Fruit fly (Drosophila melanogaster): ENCODE measurements around the gene mtgo.

mtgo gene

dm6 chr2L:16520475-16521344 lies 24.1 kb upstream of the mtgo start:
- TF ChIP-seq pad (GFP tag; optimal IDR thresholded peaks at IDR 0.05) (peak; percentile 33), Clk (GFP tag; optimal IDR thresholded peaks at IDR 0.05) (no peak), tj (GFP tag; optimal IDR thresholded peaks at IDR 0.05) (peak; percentile 80), CG7101 (tag; optimal IDR thresholded peaks at IDR 0.05) (no peak)

dm6 chr2L:16521345-16522285 lies 23.2 kb upstream of the mtgo start:
- TF ChIP-seq CG7101 (tag; optimal IDR thresholded peaks at IDR 0.05) (peak; percentile 73), CG1620 (GFP tag; optimal IDR thresholded peaks at IDR 0.05) (peak; percentile 33), CG12768 (GFP tag; optimal IDR thresholded peaks at IDR 0.05) (peak; percentile 83), toe (GFP tag; optimal IDR thresholded peaks at IDR 0.05) (no peak), ovo (GFP tag; optimal IDR thresholded peaks at IDR 0.05) (peak; percentile 78), Mnt (GFP tag; optimal IDR thresholded peaks at IDR 0.05) (peak; percentile 64), CG11617 (GFP tag; optimal IDR thresholded peaks at IDR 0.05) (peak; percentile 57), cic (GFP tag; optimal IDR thresholded peaks at IDR 0.05) (peak; percentile 98), Hr96 (GFP tag; optimal IDR thresholded peaks at IDR 0.05) (no peak), Clk (GFP tag; optimal IDR thresholded peaks at IDR 0.05) (peak; percentile 41), CG5204 (GFP tag; optimal IDR thresholded peaks at IDR 0.05) (peak; percentile 2), CG7045 (GFP tag; optimal IDR thresholded peaks at IDR 0.05) (no peak), CG33017 (tag; optimal IDR thresholded peaks at IDR 0.05) (peak; percentile 51), pad (GFP tag; optimal IDR thresholded peaks at IDR 0.05) (peak; percentile 48), bab1 (GFP tag; optimal IDR thresholded peaks at IDR 0.05) (no peak), CG14711 (tag; optimal IDR thresholded peaks at IDR 0.05) (peak; percentile 15), tj (GFP tag; optimal IDR thresholded peaks at IDR 0.05) (no peak), kay (GFP tag; ENCODE audit: borderline replicate concordance) (peak; percentile 96), cnc (optimal IDR thresholded peaks at IDR 0.05) (no peak), Crg-1 (GFP tag; optimal IDR thresholded peaks at IDR 0.05) (peak; percentile 48)

dm6 chr2L:16522286-16522646 lies 22.6 kb upstream of the mtgo start:
- TF ChIP-seq CG1620 (GFP tag; optimal IDR thresholded peaks at IDR 0.05): no peak
- TF ChIP-seq kay (GFP tag; ENCODE audit: borderline replicate concordance): no peak
- no peak for TF ChIP-seq bab1 (GFP tag; optimal IDR thresholded peaks at IDR 0.05)
- no peak for TF ChIP-seq CG7101 (tag; optimal IDR thresholded peaks at IDR 0.05)
- TF ChIP-seq toe (GFP tag; optimal IDR thresholded peaks at IDR 0.05): no peak
- no peak for TF ChIP-seq Mnt (GFP tag; optimal IDR thresholded peaks at IDR 0.05)
- TF ChIP-seq CG7045 (GFP tag; optimal IDR thresholded peaks at IDR 0.05): no peak
- TF ChIP-seq tj (GFP tag; optimal IDR thresholded peaks at IDR 0.05): peak; percentile 80
- no peak for TF ChIP-seq CG12768 (GFP tag; optimal IDR thresholded peaks at IDR 0.05)
- TF ChIP-seq CG11617 (GFP tag; optimal IDR thresholded peaks at IDR 0.05): no peak
- peak; percentile 2 for TF ChIP-seq CG14711 (tag; optimal IDR thresholded peaks at IDR 0.05)
- no peak for TF ChIP-seq pad (GFP tag; optimal IDR thresholded peaks at IDR 0.05)
- TF ChIP-seq CG5204 (GFP tag; optimal IDR thresholded peaks at IDR 0.05): no peak
- no peak for TF ChIP-seq CG33017 (tag; optimal IDR thresholded peaks at IDR 0.05)
- no peak for TF ChIP-seq cnc (optimal IDR thresholded peaks at IDR 0.05)
- TF ChIP-seq cic (GFP tag; optimal IDR thresholded peaks at IDR 0.05): peak; percentile 68
- peak; percentile 0 for TF ChIP-seq ovo (GFP tag; optimal IDR thresholded peaks at IDR 0.05)
- no peak for TF ChIP-seq Clk (GFP tag; optimal IDR thresholded peaks at IDR 0.05)
- no peak for TF ChIP-seq Hr96 (GFP tag; optimal IDR thresholded peaks at IDR 0.05)
- TF ChIP-seq Crg-1 (GFP tag; optimal IDR thresholded peaks at IDR 0.05): no peak

- no peak for TF ChIP-seq Crg-1 (GFP tag; optimal IDR thresholded peaks at IDR 0.05)
- TF ChIP-seq CG5204 (GFP tag; optimal IDR thresholded peaks at IDR 0.05): no peak
- TF ChIP-seq CG14711 (tag; optimal IDR thresholded peaks at IDR 0.05): peak; percentile 22
- TF ChIP-seq CG7045 (GFP tag; optimal IDR thresholded peaks at IDR 0.05): peak; percentile 59
- TF ChIP-seq bab1 (GFP tag; optimal IDR thresholded peaks at IDR 0.05): no peak
- TF ChIP-seq kay (GFP tag; ENCODE audit: borderline replicate concordance): peak; percentile 87
- TF ChIP-seq ovo (GFP tag; optimal IDR thresholded peaks at IDR 0.05): peak; percentile 77
- TF ChIP-seq Clk (GFP tag; optimal IDR thresholded peaks at IDR 0.05): peak; percentile 47
- TF ChIP-seq tj (GFP tag; optimal IDR thresholded peaks at IDR 0.05): peak; percentile 74
- peak; percentile 23 for TF ChIP-seq CG33017 (tag; optimal IDR thresholded peaks at IDR 0.05)
- peak; percentile 42 for TF ChIP-seq pad (GFP tag; optimal IDR thresholded peaks at IDR 0.05)
- TF ChIP-seq Mnt (GFP tag; optimal IDR thresholded peaks at IDR 0.05): peak; percentile 42
- TF ChIP-seq CG12768 (GFP tag; optimal IDR thresholded peaks at IDR 0.05): peak; percentile 75
- peak; percentile 24 for TF ChIP-seq CG1620 (GFP tag; optimal IDR thresholded peaks at IDR 0.05)
- peak; percentile 47 for TF ChIP-seq CG7101 (tag; optimal IDR thresholded peaks at IDR 0.05)
- TF ChIP-seq cnc (optimal IDR thresholded peaks at IDR 0.05): peak in 1 of 2 experiments; percentile 2
- peak; percentile 95 for TF ChIP-seq cic (GFP tag; optimal IDR thresholded peaks at IDR 0.05)
- no peak for TF ChIP-seq Hr96 (GFP tag; optimal IDR thresholded peaks at IDR 0.05)
- TF ChIP-seq CG11617 (GFP tag; optimal IDR thresholded peaks at IDR 0.05): peak; percentile 6
- TF ChIP-seq toe (GFP tag; optimal IDR thresholded peaks at IDR 0.05): peak; percentile 30
Measured at dm6 chr2L:16523091-16523490, 21.7 kb upstream of the mtgo start.

dm6 chr2L:16525114-16525513 lies 19.7 kb upstream of the mtgo start:
- TF ChIP-seq CG33017 (tag; optimal IDR thresholded peaks at IDR 0.05) (no peak), tj (GFP tag; optimal IDR thresholded peaks at IDR 0.05) (peak; percentile 42)
